Fruit fly (Drosophila melanogaster) whole organism, embryonic: ENCODE data around the gene lilli.

Experiments
- Atf6 ChIP-seq: fragments of 200-800 bp; sonication (Bioruptor generic); IDR thresholded peaks from 2 replicates; pipeline ENCODE4 v1.3.6; 2022; ENCODE audit warnings: missing biosample characterization, missing genetic modification characterization
- C15 ChIP-seq: fragments of 200-800 bp; sonication (Bioruptor generic); IDR thresholded peaks from 3 replicates; pipeline ENCODE4 v1.3.6; 2022; ENCODE audit warnings: missing biosample characterization, missing genetic modification characterization
- CG1024 ChIP-seq: fragments of 200-800 bp; sonication (Bioruptor generic); IDR thresholded peaks from 2 replicates; pipeline ENCODE4 v1.3.6; 2022; ENCODE audit warnings: missing biosample characterization, missing genetic modification characterization
- CG12391 ChIP-seq: fragments of 200-800 bp; sonication (Bioruptor generic); optimal IDR thresholded peaks from 3 replicates; lab custom pipeline; 2018; ENCODE audit warnings: missing biosample characterization, mild to moderate bottlenecking, missing genetic modification characterization, moderate library complexity
- CG12942 ChIP-seq: fragments of 200-800 bp; sonication (Bioruptor generic); optimal IDR thresholded peaks from 3 replicates; lab custom pipeline; 2016; ENCODE audit warnings: missing biosample characterization, missing genetic modification characterization
- CG15696 ChIP-seq: fragments of 200-800 bp; sonication (Bioruptor generic); optimal IDR thresholded peaks from 2 replicates; lab custom pipeline; 2019; ENCODE audit warnings: missing biosample characterization, mild to moderate bottlenecking, missing genetic modification characterization, moderate library complexity
- CG1647 ChIP-seq: fragments of 200-800 bp; sonication (Bioruptor generic); optimal IDR thresholded peaks from 3 replicates; lab custom pipeline; 2016; ENCODE audit warnings: missing biosample characterization, missing genetic modification characterization
- CG17361 ChIP-seq: fragments of 200-800 bp; sonication (Bioruptor generic); IDR thresholded peaks from 3 replicates; pipeline ENCODE4 v1.3.6; 2022; ENCODE audit warnings: missing biosample characterization, missing genetic modification characterization
- CG18764 ChIP-seq: fragments of 200-800 bp; sonication (Bioruptor generic); optimal IDR thresholded peaks from 3 replicates; lab custom pipeline; 2016; ENCODE audit warnings: missing biosample characterization, missing genetic modification characterization
- CG2678 ChIP-seq: fragments of 200-800 bp; sonication (Bioruptor generic); optimal IDR thresholded peaks from 3 replicates; lab custom pipeline; 2019; ENCODE audit warnings: missing biosample characterization, mild to moderate bottlenecking, missing genetic modification characterization, moderate library complexity
- CG34422 ChIP-seq: fragments of 200-800 bp; sonication (Bioruptor generic); IDR thresholded peaks from 3 replicates; pipeline ENCODE4 v1.3.6; 2022; ENCODE audit warnings: missing biosample characterization, missing genetic modification characterization
- CG4404 ChIP-seq: fragments of 200-800 bp; sonication (Bioruptor generic); IDR thresholded peaks from 2 replicates; pipeline ENCODE4 v1.3.6; 2022; ENCODE audit warnings: missing biosample characterization, missing genetic modification characterization
- CG4854 ChIP-seq: fragments of 200-800 bp; sonication (Bioruptor generic); optimal IDR thresholded peaks from 2 replicates; lab custom pipeline; 2016; ENCODE audit warnings: missing biosample characterization, missing genetic modification characterization, inconsistent platforms
- CG6791 ChIP-seq: fragments of 200-800 bp; sonication (Bioruptor generic); IDR thresholded peaks from 3 replicates; pipeline ENCODE4 v1.3.6; 2022; ENCODE audit warnings: missing biosample characterization, missing genetic modification characterization; ENCODE audit not compliant: partially characterized antibody
- CG6854 ChIP-seq: fragments of 200-800 bp; sonication (Bioruptor generic); optimal IDR thresholded peaks from 3 replicates; lab custom pipeline; 2017; ENCODE audit warnings: missing biosample characterization, mild to moderate bottlenecking, missing genetic modification characterization
- CG7928 ChIP-seq: fragments of 200-800 bp; sonication (Bioruptor generic); optimal IDR thresholded peaks from 2 replicates; lab custom pipeline; 2017; ENCODE audit warnings: missing biosample characterization, mild to moderate bottlenecking, missing genetic modification characterization
- CG7987 ChIP-seq: fragments of 200-800 bp; sonication (Bioruptor generic); optimal IDR thresholded peaks from 2 replicates; lab custom pipeline; 2018; ENCODE audit warnings: missing biosample characterization, mild to moderate bottlenecking, missing genetic modification characterization, moderate library complexity
- CG8388 ChIP-seq: fragments of 200-800 bp; sonication (Bioruptor generic); optimal IDR thresholded peaks from 2 replicates; lab custom pipeline; 2019; ENCODE audit warnings: missing biosample characterization, mild to moderate bottlenecking, missing genetic modification characterization, moderate library complexity
- CG9797 ChIP-seq: fragments of 200-800 bp; sonication (Bioruptor generic); optimal IDR thresholded peaks from 3 replicates; lab custom pipeline; 2018; ENCODE audit warnings: missing biosample characterization, mild to moderate bottlenecking, missing genetic modification characterization
- CG9932 ChIP-seq: fragments of 200-800 bp; sonication (Bioruptor generic); IDR thresholded peaks from 2 replicates; pipeline ENCODE4 v1.3.6; 2022; ENCODE audit warnings: missing biosample characterization, missing genetic modification characterization
- D ChIP-seq, 2 experiments: fragments of 200-800 bp in 1 of 2; fragments of >200 bp in 1 of 2; sonication (Bioruptor generic) in 1 of 2; optimal IDR thresholded peaks; 2 replicates in 1 of 2; 3 replicates in 1 of 2; lab custom pipeline; 2017; ENCODE audit warnings: mild to moderate bottlenecking in 1 of 2, missing biosample characterization in 1 of 2, missing genetic modification characterization in 1 of 2, missing genetic modification reagents in 1 of 2
- D19A ChIP-seq: fragments of 200-800 bp; optimal IDR thresholded peaks from 3 replicates; lab custom pipeline; 2019; ENCODE audit warnings: missing biosample characterization, mild to moderate bottlenecking, missing genetic modification characterization, moderate library complexity
- Dek ChIP-seq: fragments of 200-800 bp; sonication (Bioruptor generic); optimal IDR thresholded peaks from 3 replicates; lab custom pipeline; 2019; ENCODE audit warnings: missing biosample characterization, mild to moderate bottlenecking, missing genetic modification characterization, moderate library complexity
- Fer2 ChIP-seq: fragments of 200-800 bp; sonication (Bioruptor generic); optimal IDR thresholded peaks from 2 replicates; lab custom pipeline; 2018; ENCODE audit warnings: missing biosample characterization, mild to moderate bottlenecking, missing genetic modification characterization, moderate library complexity
- Gug ChIP-seq: fragments of 200-800 bp; sonication (Bioruptor generic); IDR thresholded peaks from 4 replicates; pipeline ENCODE4 v1.3.6; 2022; ENCODE audit warnings: missing biosample characterization, missing genetic modification characterization
- HmgD ChIP-seq: fragments of 200-800 bp; sonication (Bioruptor generic); optimal IDR thresholded peaks from 3 replicates; lab custom pipeline; 2016; ENCODE audit warnings: missing biosample characterization, missing genetic modification characterization
- Jarid2 ChIP-seq: fragments of 200-800 bp; sonication (Bioruptor generic); optimal IDR thresholded peaks from 3 replicates; lab custom pipeline; 2017; ENCODE audit warnings: mild to moderate bottlenecking, missing biosample characterization, missing genetic modification reagents, missing genetic modification characterization
- Kr ChIP-seq: fragments of 200-800 bp; sonication (Bioruptor generic); optimal IDR thresholded peaks from 2 replicates; lab custom pipeline; 2017; ENCODE audit warnings: missing biosample characterization, mild to moderate bottlenecking, missing genetic modification characterization
- MBD-R2 ChIP-seq: fragments of 200-800 bp; sonication (Bioruptor generic); IDR thresholded peaks from 2 replicates; pipeline ENCODE4 v1.3.6; 2022; ENCODE audit warnings: missing biosample characterization, missing genetic modification characterization
- MESR4 ChIP-seq: fragments of 200-800 bp; sonication (Bioruptor generic); optimal IDR thresholded peaks from 2 replicates; lab custom pipeline; 2018; ENCODE audit warnings: missing biosample characterization, mild to moderate bottlenecking, missing genetic modification characterization, moderate library complexity
- Nf-YA ChIP-seq: fragments of 200-800 bp; sonication (Bioruptor generic); IDR thresholded peaks from 2 replicates; pipeline ENCODE4 v1.3.6; 2022; ENCODE audit warnings: missing biosample characterization, missing genetic modification characterization
- Pdp1 ChIP-seq, 2 experiments: fragments of 200-800 bp; sonication (Bioruptor generic); optimal IDR thresholded peaks; 3 replicates each; lab custom pipeline; 2016; ENCODE audit warnings: missing biosample characterization in 2 of 2, missing genetic modification characterization in 2 of 2, mild to moderate bottlenecking in 1 of 2, moderate library complexity in 1 of 2
- Side ChIP-seq: fragments of 200-800 bp; sonication (Bioruptor generic); optimal IDR thresholded peaks from 2 replicates; lab custom pipeline; 2016; ENCODE audit warnings: missing biosample characterization, missing genetic modification characterization
- Sin3A ChIP-seq: fragments of >200 bp; optimal IDR thresholded peaks from 2 replicates; lab custom pipeline; 2018
- Ssrp ChIP-seq: fragments of 200-800 bp; sonication (Bioruptor generic); optimal IDR thresholded peaks from 2 replicates; lab custom pipeline; 2018; ENCODE audit warnings: missing biosample characterization, mild to moderate bottlenecking, missing genetic modification characterization, moderate library complexity
- Xbp1 ChIP-seq: fragments of 200-800 bp; sonication (Bioruptor generic); optimal IDR thresholded peaks from 3 replicates; lab custom pipeline; 2016; ENCODE audit warnings: missing biosample characterization, mild to moderate bottlenecking, missing genetic modification characterization
- amos ChIP-seq: fragments of 200-800 bp; sonication (Bioruptor generic); IDR thresholded peaks from 2 replicates; pipeline ENCODE4 v1.3.6; 2022; ENCODE audit warnings: missing biosample characterization, missing genetic modification characterization; ENCODE audit not compliant: partially characterized antibody
- ash1 ChIP-seq: fragments of 200-800 bp; sonication (Bioruptor generic); optimal IDR thresholded peaks from 2 replicates; lab custom pipeline; 2018; ENCODE audit warnings: missing biosample characterization, mild to moderate bottlenecking, missing genetic modification characterization
- bigmax ChIP-seq: fragments of 200-800 bp; sonication (Bioruptor generic); optimal IDR thresholded peaks from 2 replicates; lab custom pipeline; 2018; ENCODE audit warnings: missing biosample characterization, mild to moderate bottlenecking, missing genetic modification characterization
- dati ChIP-seq: fragments of 200-800 bp; sonication (Bioruptor generic); IDR thresholded peaks from 2 replicates; pipeline ENCODE4 v1.3.6; 2022; ENCODE audit warnings: missing biosample characterization, missing genetic modification characterization
- dpn ChIP-seq, 2 experiments: fragments of 200-800 bp; sonication (Bioruptor generic); optimal IDR thresholded peaks; 3 replicates each; lab custom pipeline; 2016; ENCODE audit warnings: missing biosample characterization in 2 of 2, missing genetic modification characterization in 2 of 2
- fd96Cb ChIP-seq: fragments of 200-800 bp; sonication (Bioruptor generic); optimal IDR thresholded peaks from 2 replicates; lab custom pipeline; 2018; ENCODE audit warnings: missing biosample characterization, mild to moderate bottlenecking, missing genetic modification characterization, moderate library complexity
- fu2 ChIP-seq: fragments of 200-800 bp; sonication (Bioruptor generic); optimal IDR thresholded peaks from 2 replicates; lab custom pipeline; 2016; ENCODE audit warnings: missing biosample characterization, missing genetic modification characterization
- lbe ChIP-seq: fragments of 200-800 bp; sonication (Bioruptor generic); optimal IDR thresholded peaks from 2 replicates; lab custom pipeline; 2016; ENCODE audit warnings: missing biosample characterization, mild to moderate bottlenecking, missing genetic modification characterization
- odd ChIP-seq: fragments of 200-800 bp; sonication (Bioruptor generic); optimal IDR thresholded peaks from 2 replicates; lab custom pipeline; 2017; ENCODE audit warnings: missing biosample characterization, mild to moderate bottlenecking, missing genetic modification characterization
- prd ChIP-seq, 3 experiments: fragments of >200 bp in 2 of 3; fragments of 200-800 bp in 1 of 3; sonication (Bioruptor generic) in 1 of 3; optimal IDR thresholded peaks in 2 of 3; IDR thresholded peaks in 1 of 3; 2 replicates in 2 of 3; 3 replicates in 1 of 3; pipeline versions ENCODE4 v1.3.6 to Lab custom; 2017 to 2022; ENCODE audit warnings: missing biosample characterization in 1 of 3, missing genetic modification characterization in 1 of 3
- unc-4 ChIP-seq: fragments of 200-800 bp; sonication (Bioruptor generic); IDR thresholded peaks from 2 replicates; pipeline ENCODE4 v1.3.6; 2022; ENCODE audit warnings: missing biosample characterization, missing genetic modification characterization; ENCODE audit not compliant: partially characterized antibody
- yki ChIP-seq: fragments of >200 bp; optimal IDR thresholded peaks from 3 replicates; lab custom pipeline; 2018

The lilli gene

dm6 chr2L:2987681-2988381 lies 102.1 kb downstream of the lilli start, which contains the start of the genes Chd1 and Bem46 (continued):
- TF ChIP-seq Gug (peak; percentile 85), dati (GFP tag; lab: Robert Waterston, UW) (peak; percentile 60; the same call in 1 of the 2 replicates), CG6791 (GFP tag; lab: Robert Waterston, UW) (peak; percentile 29; the same call in 1 of the 3 replicates), CG15696 (peak; percentile 79), fu2 (peak; percentile 75), CG1024 (GFP tag; lab: Robert Waterston, UW) (0 out of 2 replicates have a peak, but pooled peaks have one; percentile 7), odd (GFP tag; lab: Kevin White, UChicago) (no peak), Fer2 (tag; lab: Kevin White, UChicago) (peak; percentile 74), CG12391 (tag; lab: Kevin White, UChicago) (peak; percentile 91), Pdp1 (GFP tag; optimal IDR thresholded peaks at IDR 0.05; lab: Kevin White, UChicago) (peak; percentile 79 to 82), Kr (no peak), D (optimal IDR thresholded peaks at IDR 0.05; lab: Kevin White, UChicago) (no peak), D (GFP tag; optimal IDR thresholded peaks at IDR 0.05; lab: Kevin White, UChicago) (peak; percentile 70), Xbp1 (GFP tag; lab: Kevin White, UChicago) (peak; percentile 91), Dek (tag; lab: Kevin White, UChicago) (peak; percentile 87), Side (GFP tag; lab: Kevin White, UChicago) (peak; percentile 18), ash1 (no peak), CG9932 (GFP tag; lab: Robert Waterston, UW) (peak; percentile 93), CG12942 (GFP tag; lab: Kevin White, UChicago) (peak; percentile 88), CG7987 (GFP tag; lab: Kevin White, UChicago) (peak; percentile 54), CG1647 (peak; percentile 41), CG6854 (no peak), CG8388 (GFP tag; lab: Kevin White, UChicago) (peak; percentile 91), Jarid2 (GFP tag; lab: Kevin White, UChicago) (no peak), amos (GFP tag; lab: Robert Waterston, UW) (peak; percentile 36; the same call in 1 of the 2 replicates), CG4404 (GFP tag; lab: Robert Waterston, UW) (peak; percentile 79), unc-4 (GFP tag; lab: Robert Waterston, UW) (0 out of 2 replicates have a peak, but pooled peaks have one; percentile 14), HmgD (GFP tag; lab: Kevin White, UChicago) (no peak), CG34422 (GFP tag; lab: Robert Waterston, UW) (peak; percentile 82; the same call in 2 of the 3 replicates), CG4854 (GFP tag; lab: Kevin White, UChicago) (peak; percentile 64), lbe (peak; percentile 36), Sin3A (lab: Kevin White, UChicago) (peak; percentile 59), D19A (tag; lab: Kevin White, UChicago) (no peak), bigmax (no peak), CG7928 (GFP tag; lab: Kevin White, UChicago) (peak; percentile 38), MESR4 (GFP tag; lab: Kevin White, UChicago) (peak; percentile 10), Nf-YA (GFP tag; lab: Robert Waterston, UW) (peak; percentile 55; the same call in 1 of the 2 replicates), Ssrp (tag; lab: Kevin White, UChicago) (peak; percentile 89), fd96Cb (tag; lab: Kevin White, UChicago) (peak; percentile 84), C15 (GFP tag; lab: Robert Waterston, UW) (no peak), CG2678 (peak; percentile 91), MBD-R2 (GFP tag; lab: Robert Waterston, UW) (peak; percentile 90), yki (lab: Kevin White, UChicago) (no peak), CG18764 (peak; percentile 75), CG9797 (peak; percentile 83), Atf6 (GFP tag; lab: Robert Waterston, UW) (peak; percentile 73), dpn (GFP tag; optimal IDR thresholded peaks at IDR 0.05; lab: Kevin White, UChicago) (peak; percentile 75 to 89), prd (optimal IDR thresholded peaks at IDR 0.05; lab: Kevin White, UChicago) (no peak), prd (GFP tag; IDR thresholded peaks at IDR 0.05; lab: Robert Waterston, UW) (peak; percentile 91), CG17361 (GFP tag; lab: Robert Waterston, UW) (peak; percentile 96)
